Worm (Caenorhabditis elegans): Measurements from ENCODE around the gene F56D6.8.

DNA sequence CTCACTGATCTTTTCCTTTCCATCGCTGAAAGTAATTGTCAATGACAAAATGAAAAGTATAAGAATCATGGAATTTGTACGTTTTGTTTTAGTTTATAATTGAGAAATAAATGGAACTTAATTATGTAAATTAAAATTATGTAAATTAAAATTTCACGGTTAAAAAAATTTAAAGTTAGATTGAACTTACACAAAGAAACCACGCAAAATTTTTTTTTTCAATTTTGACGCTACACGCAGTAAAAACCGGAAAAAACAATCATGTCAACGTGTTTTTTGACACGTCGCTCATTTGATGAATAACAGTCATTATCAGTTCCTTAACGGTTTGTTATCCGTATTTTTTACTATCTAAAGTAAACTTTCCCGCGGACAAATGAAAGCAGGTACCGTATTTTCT is 13.1 kb downstream of the F56D6.8 start, which contains the start of the genes F37C4.8 and oac-23:
- TF ChIP-seq pha-4 (tag; optimal IDR thresholded peaks at IDR 0.05) (no peak), unc-62 (GFP tag; optimal IDR thresholded peaks at IDR 0.05) (no peak)

All from whole organism, mixed stage, embryonic.